Fruit fly (Drosophila melanogaster): ENCODE data around the gene Crag.

The Crag gene

dm6 chrX:8591685-8592127 lies at the start of gene Crag, which contains the start of gene CG12659:
Gene Crag, plus strand, starts transcription at chrX:8592031.
Gene CG12659, minus strand, starts transcription at chrX:8591729.
- TF ChIP-seq CG8478 (optimal IDR thresholded peaks at IDR 0.05), result no peak
- TF ChIP-seq EcR (GFP tag; optimal IDR thresholded peaks at IDR 0.05), result no peak
- TF ChIP-seq psq (optimal IDR thresholded peaks at IDR 0.05), result no peak
- no peak for TF ChIP-seq usp (GFP tag; optimal IDR thresholded peaks at IDR 0.05)
- no peak for TF ChIP-seq pan (optimal IDR thresholded peaks at IDR 0.05)
- no peak for TF ChIP-seq Dll (optimal IDR thresholded peaks at IDR 0.05)

dm6 chrX:8542728-8543127 lies 49.1 kb upstream of the Crag start:
- TF ChIP-seq pan (optimal IDR thresholded peaks at IDR 0.05) (no peak), psq (optimal IDR thresholded peaks at IDR 0.05) (no peak), CG8478 (optimal IDR thresholded peaks at IDR 0.05) (no peak), Dll (optimal IDR thresholded peaks at IDR 0.05) (no peak), EcR (GFP tag; optimal IDR thresholded peaks at IDR 0.05) (no peak)

- no peak for TF ChIP-seq usp (GFP tag; optimal IDR thresholded peaks at IDR 0.05)
- no peak for TF ChIP-seq Dll (optimal IDR thresholded peaks at IDR 0.05)
- TF ChIP-seq EcR (GFP tag; optimal IDR thresholded peaks at IDR 0.05), result no peak
- TF ChIP-seq psq (optimal IDR thresholded peaks at IDR 0.05), result no peak
- TF ChIP-seq pan (optimal IDR thresholded peaks at IDR 0.05), result no peak
- TF ChIP-seq CG8478 (optimal IDR thresholded peaks at IDR 0.05), result no peak
Measured at dm6 chrX:8554303-8554702, 37.5 kb upstream of the Crag start.

- TF ChIP-seq psq (optimal IDR thresholded peaks at IDR 0.05), result no peak
Measured at dm6 chrX:8558762-8559172, 33.1 kb upstream of the Crag start, which contains the start of gene IntS4. Gene IntS4, minus strand, starts transcription at chrX:8558781.

dm6 chrX:8560087-8560999 lies 31.5 kb upstream of the Crag start, which contains the start of the genes CG12112 and Trf4-1:
Gene CG12112, minus strand, starts transcription at chrX:8560192.
Gene Trf4-1, plus strand, starts transcription at chrX:8560322.
- TF ChIP-seq Dll (optimal IDR thresholded peaks at IDR 0.05), result no peak
- peak; percentile 74 for TF ChIP-seq CG8478 (optimal IDR thresholded peaks at IDR 0.05)
- TF ChIP-seq pan (optimal IDR thresholded peaks at IDR 0.05), result no peak
- TF ChIP-seq psq (optimal IDR thresholded peaks at IDR 0.05), result no peak

dm6 chrX:8561404-8562397 lies 30.1 kb upstream of the Crag start:
- peak; percentile 54 for TF ChIP-seq Dll (optimal IDR thresholded peaks at IDR 0.05)
- TF ChIP-seq CG8478 (optimal IDR thresholded peaks at IDR 0.05), result peak; percentile 46
- no peak for TF ChIP-seq EcR (GFP tag; optimal IDR thresholded peaks at IDR 0.05)
- TF ChIP-seq pan (optimal IDR thresholded peaks at IDR 0.05), result no peak
- no peak for TF ChIP-seq psq (optimal IDR thresholded peaks at IDR 0.05)
- no peak for TF ChIP-seq usp (GFP tag; optimal IDR thresholded peaks at IDR 0.05)

dm6 chrX:8569038-8569437 lies 22.8 kb upstream of the Crag start:
- no peak for TF ChIP-seq Dll (optimal IDR thresholded peaks at IDR 0.05)
- TF ChIP-seq pan (optimal IDR thresholded peaks at IDR 0.05), result no peak
- no peak for TF ChIP-seq EcR (GFP tag; optimal IDR thresholded peaks at IDR 0.05)
- no peak for TF ChIP-seq psq (optimal IDR thresholded peaks at IDR 0.05)
- no peak for TF ChIP-seq usp (GFP tag; optimal IDR thresholded peaks at IDR 0.05)
- no peak for TF ChIP-seq CG8478 (optimal IDR thresholded peaks at IDR 0.05)

- TF ChIP-seq psq (optimal IDR thresholded peaks at IDR 0.05) (no peak), Dll (optimal IDR thresholded peaks at IDR 0.05) (no peak), pan (optimal IDR thresholded peaks at IDR 0.05) (no peak), EcR (GFP tag; optimal IDR thresholded peaks at IDR 0.05) (no peak), usp (GFP tag; optimal IDR thresholded peaks at IDR 0.05) (no peak), CG8478 (optimal IDR thresholded peaks at IDR 0.05) (no peak)
Measured at dm6 chrX:8569639-8570038, 22.2 kb upstream of the Crag start.

dm6 chrX:8570848-8571247 lies 21.0 kb upstream of the Crag start, which contains the start of gene CG12111:
Gene CG12111, minus strand, starts transcription at chrX:8570948.
- TF ChIP-seq pan (optimal IDR thresholded peaks at IDR 0.05) (no peak), usp (GFP tag; optimal IDR thresholded peaks at IDR 0.05) (no peak), EcR (GFP tag; optimal IDR thresholded peaks at IDR 0.05) (no peak), psq (optimal IDR thresholded peaks at IDR 0.05) (no peak), CG8478 (optimal IDR thresholded peaks at IDR 0.05) (no peak), Dll (optimal IDR thresholded peaks at IDR 0.05) (no peak)

- no peak for TF ChIP-seq EcR (GFP tag; optimal IDR thresholded peaks at IDR 0.05)
- no peak for TF ChIP-seq usp (GFP tag; optimal IDR thresholded peaks at IDR 0.05)
- TF ChIP-seq pan (optimal IDR thresholded peaks at IDR 0.05), result no peak
- TF ChIP-seq psq (optimal IDR thresholded peaks at IDR 0.05), result no peak
- TF ChIP-seq CG8478 (optimal IDR thresholded peaks at IDR 0.05), result no peak
- TF ChIP-seq Dll (optimal IDR thresholded peaks at IDR 0.05), result no peak
Measured at dm6 chrX:8571936-8572335, 19.9 kb upstream of the Crag start.

- TF ChIP-seq pan (optimal IDR thresholded peaks at IDR 0.05), result no peak
- no peak for TF ChIP-seq Dll (optimal IDR thresholded peaks at IDR 0.05)
- no peak for TF ChIP-seq CG8478 (optimal IDR thresholded peaks at IDR 0.05)
- no peak for TF ChIP-seq psq (optimal IDR thresholded peaks at IDR 0.05)
- TF ChIP-seq EcR (GFP tag; optimal IDR thresholded peaks at IDR 0.05), result no peak
Measured at dm6 chrX:8572939-8573594, 18.8 kb upstream of the Crag start, which contains the start of gene spirit. Gene spirit, minus strand, starts transcription at chrX:8573593.
